Worm (Caenorhabditis elegans) whole organism, L1 larva: ENCODE results near the gene mlt-10.
"Not testable (repeated sequence)": the region's sequence is repeated elsewhere in the genome, so short reads cannot be mapped to it uniquely, and the experiment has no call there.

Experiments used
- C34B4.2 ChIP-seq: sonication (generic microtip); optimal IDR thresholded peaks from 2 replicates; lab custom pipeline; 2017; ENCODE audit warnings: mild to moderate bottlenecking, missing genetic modification characterization, missing compliant biosample characterization
- Y116A8C.19 ChIP-seq: sonication (generic microtip); optimal IDR thresholded peaks from 2 replicates; lab custom pipeline; 2016; ENCODE audit warnings: missing compliant biosample characterization, missing genetic modification characterization, borderline replicate concordance
- alr-1 ChIP-seq: fragments of 200-800 bp; sonication (Bioruptor generic); optimal IDR thresholded peaks from 2 replicates; lab custom pipeline; 2018; ENCODE audit warnings: borderline replicate concordance, mild to moderate bottlenecking, missing genetic modification characterization, missing compliant biosample characterization
- ceh-8 ChIP-seq: fragments of 200-800 bp; sonication (Bioruptor generic); optimal IDR thresholded peaks from 2 replicates; lab custom pipeline; 2018; ENCODE audit warnings: mild to moderate bottlenecking, missing genetic modification characterization, moderate library complexity, missing compliant biosample characterization
- ceh-88 ChIP-seq: fragments of 200-800 bp; sonication (Bioruptor generic); IDR thresholded peaks from 2 replicates; pipeline ENCODE4 v1.3.6; 2022; ENCODE audit warnings: missing genetic modification characterization, missing compliant biosample characterization
- dpl-1 ChIP-seq, 3 experiments: fragments of 150-350 bp in 2 of 3; sonication (generic microtip) in 1 of 3; optimal IDR thresholded peaks; 2 replicates each; lab custom pipeline; 2014 to 2017; ENCODE audit warnings: missing biosample characterization in 3 of 3, missing genetic modification characterization in 3 of 3, missing genetic modification reagents in 3 of 3
- dsc-1 ChIP-seq: sonication (generic microtip); optimal IDR thresholded peaks from 2 replicates; lab custom pipeline; 2016; ENCODE audit warnings: mild to moderate bottlenecking, missing genetic modification characterization, missing compliant biosample characterization
- efl-1 ChIP-seq, 4 experiments: fragments of 150-350 bp; optimal IDR thresholded peaks in 3 of 4; peaks in 1 of 4; 1 replicate in 1 of 4; 2 replicates in 3 of 4; lab custom pipeline; 2014; ENCODE audit warnings: missing biosample characterization in 2 of 4, missing genetic modification characterization in 2 of 4, missing genetic modification reagents in 2 of 4
- efl-3 ChIP-seq: fragments of 200-800 bp; sonication (Bioruptor generic); optimal IDR thresholded peaks from 2 replicates; lab custom pipeline; 2018; ENCODE audit warnings: mild to moderate bottlenecking, missing genetic modification characterization, missing compliant biosample characterization
- egl-13 ChIP-seq: sonication (generic microtip); optimal IDR thresholded peaks from 2 replicates; lab custom pipeline; 2016; ENCODE audit warnings: missing genotype, missing genetic modification reagents, missing genetic modification characterization, missing compliant biosample characterization
- egl-27 ChIP-seq, 2 experiments: fragments of 150-350 bp in 1 of 2; sonication (generic microtip); optimal IDR thresholded peaks; 3 replicates each; lab custom pipeline; 2017 to 2018; ENCODE audit warnings: missing biosample characterization in 2 of 2, missing genetic modification characterization in 2 of 2, missing genetic modification reagents in 2 of 2
- elt-3 ChIP-seq, 6 experiments: fragments of 150-350 bp in 1 of 6; sonication (generic microtip); optimal IDR thresholded peaks; 2 replicates each; lab custom pipeline; 2017 to 2018; ENCODE audit warnings: missing biosample characterization in 6 of 6, missing genetic modification characterization in 6 of 6, inconsistent platforms in 1 of 6
- ets-5 ChIP-seq: fragments of 200-800 bp; sonication (Bioruptor generic); IDR thresholded peaks from 2 replicates; pipeline ENCODE4 v1.3.6; 2022; ENCODE audit warnings: missing genetic modification characterization, missing compliant biosample characterization
- fkh-8 ChIP-seq: sonication (generic microtip); optimal IDR thresholded peaks from 2 replicates; lab custom pipeline; 2016; ENCODE audit warnings: mild to moderate bottlenecking, missing genetic modification characterization, missing compliant biosample characterization
- fos-1 ChIP-seq: fragments of 150-350 bp; optimal IDR thresholded peaks from 2 replicates; lab custom pipeline; 2014; ENCODE audit warnings: missing biosample characterization, missing genetic modification characterization
- hlh-17 ChIP-seq: fragments of 200-800 bp; sonication (Bioruptor generic); optimal IDR thresholded peaks from 2 replicates; lab custom pipeline; 2018; ENCODE audit warnings: missing genetic modification characterization, mild to moderate bottlenecking, missing compliant biosample characterization, moderate library complexity, borderline replicate concordance
- hlh-4 ChIP-seq: sonication (generic microtip); optimal IDR thresholded peaks from 2 replicates; lab custom pipeline; 2016; ENCODE audit warnings: mild to moderate bottlenecking, missing genetic modification characterization, missing compliant biosample characterization
- jun-1 ChIP-seq: fragments of 150-350 bp; optimal IDR thresholded peaks from 2 replicates; lab custom pipeline; 2014; ENCODE audit warnings: missing biosample characterization, missing genetic modification reagents, missing genetic modification characterization
- lin-13 ChIP-seq: fragments of 150-350 bp; optimal IDR thresholded peaks from 2 replicates; lab custom pipeline; 2014; ENCODE audit warnings: missing biosample characterization, missing genetic modification reagents, missing genetic modification characterization
- lin-14 ChIP-seq: fragments of 200-800 bp; sonication (Bioruptor generic); optimal IDR thresholded peaks from 2 replicates; lab custom pipeline; 2018; ENCODE audit warnings: mild to moderate bottlenecking, missing genetic modification characterization, moderate library complexity, missing compliant biosample characterization
- lin-35 ChIP-seq, 2 experiments: fragments of 150-350 bp; optimal IDR thresholded peaks; 2 replicates each; lab custom pipeline; 2014; ENCODE audit warnings: missing biosample characterization in 2 of 2, missing genetic modification characterization in 2 of 2, missing genetic modification reagents in 2 of 2
- lir-3 ChIP-seq: sonication (generic microtip); optimal IDR thresholded peaks from 2 replicates; lab custom pipeline; 2016; ENCODE audit warnings: mild to moderate bottlenecking, missing genetic modification characterization, moderate library complexity, missing compliant biosample characterization; ENCODE audit not compliant: poor library complexity
- nhr-11 ChIP-seq: fragments of 150-350 bp; optimal IDR thresholded peaks from 2 replicates; lab custom pipeline; 2014; ENCODE audit warnings: missing biosample characterization, missing genetic modification characterization
- nhr-20 ChIP-seq: sonication (generic microtip); optimal IDR thresholded peaks from 2 replicates; lab custom pipeline; 2016; ENCODE audit warnings: mild to moderate bottlenecking, missing genetic modification characterization, missing compliant biosample characterization
- nhr-237 ChIP-seq: fragments of 150-350 bp; optimal IDR thresholded peaks from 2 replicates; lab custom pipeline; 2014; ENCODE audit warnings: missing biosample characterization, missing genetic modification characterization
- nhr-47 ChIP-seq: sonication (generic microtip); optimal IDR thresholded peaks from 2 replicates; lab custom pipeline; 2016; ENCODE audit warnings: mild to moderate bottlenecking, missing genetic modification characterization, moderate library complexity, missing compliant biosample characterization
- nhr-76 ChIP-seq: sonication (generic microtip); optimal IDR thresholded peaks from 2 replicates; lab custom pipeline; 2017; ENCODE audit warnings: missing biosample characterization, missing genetic modification characterization
- nhr-77 ChIP-seq: fragments of 150-350 bp; optimal IDR thresholded peaks from 2 replicates; lab custom pipeline; 2014; ENCODE audit warnings: missing biosample characterization, missing genetic modification characterization
- nhr-85 ChIP-seq: sonication (generic microtip); peaks from one replicate; lab custom pipeline; 2016; ENCODE audit warnings: missing genetic modification characterization, inconsistent platforms, missing compliant biosample characterization
- pqm-1 ChIP-seq: sonication (generic microtip); optimal IDR thresholded peaks from 3 replicates; lab custom pipeline; 2017; ENCODE audit warnings: missing biosample characterization, missing genetic modification characterization
- sup-37 ChIP-seq: fragments of 200-800 bp; sonication (Bioruptor generic); optimal IDR thresholded peaks from 2 replicates; lab custom pipeline; 2018; ENCODE audit warnings: mild to moderate bottlenecking, missing genetic modification characterization, missing compliant biosample characterization
- swsn-7 ChIP-seq: sonication (generic microtip); optimal IDR thresholded peaks from 2 replicates; lab custom pipeline; 2016; ENCODE audit warnings: missing genetic modification characterization, missing compliant biosample characterization
- tbx-2 ChIP-seq: sonication (generic microtip); optimal IDR thresholded peaks from 2 replicates; lab custom pipeline; 2016; ENCODE audit warnings: missing genetic modification characterization, missing compliant biosample characterization
- tlp-1 ChIP-seq: fragments of 150-350 bp; optimal IDR thresholded peaks from 2 replicates; lab custom pipeline; 2014; ENCODE audit warnings: missing biosample characterization, missing genetic modification characterization
- unc-86 ChIP-seq: sonication (generic microtip); optimal IDR thresholded peaks from 2 replicates; lab custom pipeline; 2016; ENCODE audit warnings: missing genetic modification characterization, missing compliant biosample characterization
- unc-98 ChIP-seq: fragments of 200-800 bp; sonication (Bioruptor generic); IDR thresholded peaks from 2 replicates; pipeline ENCODE4 v1.3.6; 2022; ENCODE audit warnings: missing genetic modification characterization, missing compliant biosample characterization
- vab-15 ChIP-seq: sonication (generic microtip); optimal IDR thresholded peaks from 2 replicates; lab custom pipeline; 2017; ENCODE audit warnings: missing genotype, mild to moderate bottlenecking, missing genetic modification characterization, missing compliant biosample characterization
- zip-4 ChIP-seq: fragments of 200-800 bp; sonication (Bioruptor generic); optimal IDR thresholded peaks from 2 replicates; lab custom pipeline; 2018; ENCODE audit warnings: mild to moderate bottlenecking, missing genetic modification characterization, moderate library complexity, missing compliant biosample characterization
- ztf-4 ChIP-seq: fragments of 150-350 bp; optimal IDR thresholded peaks from 2 replicates; lab custom pipeline; 2014; ENCODE audit warnings: missing biosample characterization, missing genetic modification characterization

Gene mlt-10

DNA sequence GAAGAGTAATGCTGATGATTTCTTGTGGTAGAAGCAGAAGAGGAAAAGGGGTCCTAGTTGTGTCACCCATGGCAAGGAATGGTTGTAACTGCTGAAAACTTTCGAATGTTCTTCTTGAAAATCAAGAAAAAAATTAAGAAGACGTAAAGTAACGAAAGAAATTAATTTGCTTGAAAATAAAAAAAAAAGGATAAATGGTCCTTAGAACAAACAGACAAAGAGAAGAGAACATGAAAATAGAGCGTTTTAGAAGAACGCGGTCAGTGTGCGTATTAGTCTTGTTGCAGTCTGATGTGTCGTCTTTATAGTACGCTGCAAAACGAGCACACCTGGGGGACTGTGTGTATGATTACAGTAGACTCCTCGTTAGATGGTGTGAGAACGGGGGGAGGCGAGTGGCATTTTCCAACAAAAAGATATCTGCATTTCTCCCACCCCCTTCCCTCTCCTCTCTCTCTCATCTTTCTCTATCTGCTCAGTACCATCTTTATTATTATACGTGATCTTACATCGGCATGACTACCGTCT, 37.9 kb downstream of the mlt-10 start, which contains the start of the genes W08F4.12 and W08F4.13:
Gene W08F4.12 (minus strand): TSS at position 101 of the 528 bp plus-strand sequence.
Gene W08F4.13 (plus strand): TSS at position 478 of the 528 bp plus-strand sequence.
- TF ChIP-seq tlp-1 (no peak), lin-13 (GFP tag; lab: Kevin White, UChicago) (no peak), alr-1 (tag; lab: Kevin White, UChicago) (no peak), nhr-77 (no peak), nhr-85 (tag; lab: Kevin White, UChicago) (no peak), sup-37 (no peak), unc-98 (GFP tag; lab: Robert Waterston, UW) (no peak), egl-27 (tag; optimal IDR thresholded peaks at IDR 0.05; lab: Kevin White, UChicago) (no peak), ceh-88 (GFP tag; lab: Robert Waterston, UW) (no peak), fos-1 (no peak), jun-1 (tag; lab: Kevin White, UChicago) (no peak), hlh-4 (tag; lab: Kevin White, UChicago) (no peak), efl-3 (GFP tag; lab: Kevin White, UChicago) (no peak), nhr-11 (no peak)

DNA sequence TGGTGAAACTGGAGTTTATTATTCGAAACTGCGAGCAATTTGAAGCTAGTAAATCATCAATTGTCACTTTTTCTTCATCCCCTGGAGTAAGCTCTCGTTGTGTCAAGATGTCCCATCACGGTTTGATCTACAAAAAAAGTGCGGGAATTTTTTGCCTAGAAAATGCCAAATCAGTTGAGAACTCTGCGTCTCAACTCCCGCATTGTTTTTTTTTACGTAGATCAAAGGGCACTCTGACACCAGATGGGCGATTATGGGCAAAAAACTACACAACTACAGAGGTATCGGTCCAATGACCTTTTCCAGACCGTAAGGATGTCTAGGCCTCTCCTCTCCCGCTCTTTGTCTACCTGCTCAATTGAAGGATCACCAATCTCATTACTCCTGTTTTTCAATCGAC, 41.0 kb downstream of the mlt-10 start, which contains the start of gene fbxb-34:
Gene fbxb-34 (plus strand): TSS at position 301 of the 400 bp plus-strand sequence.
- TF ChIP-seq jun-1 (tag; lab: Kevin White, UChicago): no peak
- no peak for TF ChIP-seq unc-98 (GFP tag; lab: Robert Waterston, UW)
- TF ChIP-seq ztf-4 (tag; lab: Kevin White, UChicago): no peak

DNA sequence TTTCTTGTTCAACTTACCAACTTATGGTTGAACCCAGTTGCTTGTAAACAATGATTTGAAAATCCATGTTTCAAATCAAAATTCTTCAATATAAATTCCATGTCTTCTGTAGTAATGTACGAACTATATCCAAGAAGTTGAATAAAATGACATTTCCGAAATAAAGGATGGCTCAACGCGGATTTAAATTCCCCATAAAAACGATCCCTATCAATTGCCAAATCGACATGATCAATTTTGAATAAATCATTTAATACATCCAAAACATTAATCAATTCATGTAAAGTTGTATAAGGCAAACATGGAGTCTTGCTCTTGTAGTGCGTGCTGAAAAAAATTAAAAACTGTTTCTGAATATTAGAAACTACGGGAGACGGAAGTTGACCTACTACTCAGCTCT, 44.6 kb downstream of the mlt-10 start, which contains the start of gene W08F4.10:
Gene W08F4.10 (minus strand): TSS at position 101 of the 400 bp plus-strand sequence.
- TF ChIP-seq efl-1 (optimal IDR thresholded peaks at IDR 0.05; lab: Kevin White, UChicago) (no peak), efl-1 (GFP tag; optimal IDR thresholded peaks at IDR 0.05 in 1 of 2; lab: Kevin White, UChicago) (peak in 1 of 2 experiments; percentile 13), hlh-17 (no peak)

DNA sequence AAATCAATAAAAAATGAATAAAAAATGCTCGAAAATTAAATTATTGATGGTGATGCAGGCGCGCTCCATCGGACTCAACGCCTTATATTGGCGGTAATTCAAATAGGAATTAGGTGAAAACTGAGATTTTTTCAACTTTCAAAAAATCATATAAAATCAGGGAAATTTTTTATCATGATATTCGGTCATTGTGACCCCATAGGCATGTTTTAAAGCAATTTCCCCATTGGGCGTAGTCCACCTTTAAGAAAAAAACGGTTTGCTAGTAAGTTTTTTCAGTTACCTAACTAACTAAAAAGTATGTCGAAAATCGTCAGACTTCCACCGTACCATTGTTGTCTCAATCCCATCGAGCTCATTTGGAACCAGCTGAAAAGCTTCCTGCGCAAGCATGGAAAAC, 46.7 kb downstream of the mlt-10 start, which contains the start of gene W08F4.1:
Gene W08F4.1 (plus strand): TSS at position 301 of the 400 bp plus-strand sequence.
- not testable (repeated sequence) for TF ChIP-seq ets-5; pqm-1 (tag; lab: Kevin White, UChicago); zip-4 (GFP tag; lab: Kevin White, UChicago)
- TF ChIP-seq, all 84 proteins: peak for 0; not testable (repeated sequence) for 84

DNA sequence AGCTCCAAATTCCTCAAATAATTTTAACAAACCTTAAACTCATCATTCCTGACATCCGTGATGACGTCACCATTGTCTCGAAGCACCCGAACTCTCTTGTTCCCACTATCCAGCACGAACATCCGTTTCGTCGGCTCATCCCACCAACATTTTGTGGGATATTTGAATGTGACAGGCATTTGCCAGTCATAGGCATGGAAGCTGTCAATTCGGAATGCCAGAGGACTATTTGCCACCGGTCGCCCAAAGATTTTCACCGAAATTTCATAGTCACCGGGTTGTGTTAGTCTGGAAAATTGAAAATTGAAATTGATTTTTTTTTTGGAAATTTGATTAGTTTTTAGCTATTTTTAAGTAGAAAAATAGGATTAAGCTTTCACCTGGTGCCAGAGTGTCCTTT, 50.2 kb downstream of the mlt-10 start:
- no peak for TF ChIP-seq nhr-237
- no peak for TF ChIP-seq efl-1 (optimal IDR thresholded peaks at IDR 0.05; lab: Kevin White, UChicago)
- peak in 1 of 2 experiments; percentile 49 for TF ChIP-seq efl-1 (GFP tag; optimal IDR thresholded peaks at IDR 0.05 in 1 of 2; lab: Kevin White, UChicago)

DNA sequence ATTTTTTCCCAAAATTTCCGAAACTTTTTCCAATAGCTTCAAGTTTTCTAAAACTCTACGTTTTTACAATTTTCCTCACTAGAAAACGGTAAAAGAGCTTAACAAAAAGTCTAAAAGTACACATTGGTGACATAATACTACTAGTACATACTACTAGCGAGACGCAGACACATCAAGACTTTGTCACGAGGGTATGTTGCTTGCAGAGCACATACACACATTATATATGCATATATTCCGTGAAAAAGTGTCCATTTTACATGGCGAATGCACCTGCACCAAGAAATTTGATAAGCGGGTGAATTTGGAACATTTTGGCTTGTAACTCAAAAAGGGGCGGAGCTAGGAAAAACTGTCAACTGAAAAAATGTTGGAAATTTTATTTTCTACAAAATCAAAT, 54.8 kb downstream of the mlt-10 start:
- no peak for TF ChIP-seq jun-1 (tag; lab: Kevin White, UChicago)
- peak; percentile 91 for TF ChIP-seq unc-86 (tag; lab: Kevin White, UChicago)
- TF ChIP-seq lir-3 (tag; lab: Kevin White, UChicago): peak; percentile 31
- no peak for TF ChIP-seq Y116A8C.19 (tag; lab: Kevin White, UChicago)
- no peak for TF ChIP-seq tlp-1
- peak; percentile 30 for TF ChIP-seq tbx-2 (tag; lab: Kevin White, UChicago)
- peak; percentile 60 for TF ChIP-seq nhr-47 (tag; lab: Kevin White, UChicago)
- TF ChIP-seq egl-13 (tag; lab: Kevin White, UChicago): peak; percentile 35
- TF ChIP-seq fkh-8: peak; percentile 78
- TF ChIP-seq ceh-8: no peak
- peak; percentile 4 for TF ChIP-seq dsc-1
- peak; percentile 38 for TF ChIP-seq lin-13 (GFP tag; lab: Kevin White, UChicago)
- peak; percentile 26 to 51 for TF ChIP-seq lin-35 (GFP tag; optimal IDR thresholded peaks at IDR 0.05; lab: Kevin White, UChicago)
- peak in 2 of 3 experiments; percentile 0 to 52 for TF ChIP-seq dpl-1 (GFP tag; optimal IDR thresholded peaks at IDR 0.05; lab: Kevin White, UChicago)
- TF ChIP-seq C34B4.2 (tag; lab: Kevin White, UChicago): no peak
- TF ChIP-seq efl-1 (optimal IDR thresholded peaks at IDR 0.05; lab: Kevin White, UChicago): peak; percentile 53 to 57
- peak; percentile 39 to 93 for TF ChIP-seq efl-1 (GFP tag; optimal IDR thresholded peaks at IDR 0.05 in 1 of 2; lab: Kevin White, UChicago)
- peak; percentile 29 for TF ChIP-seq nhr-20
- no peak for TF ChIP-seq elt-3 (tag; optimal IDR thresholded peaks at IDR 0.05; lab: Kevin White, UChicago)
- TF ChIP-seq hlh-17: no peak
- TF ChIP-seq nhr-76 (tag; lab: Kevin White, UChicago): no peak
- TF ChIP-seq lin-14 (GFP tag; lab: Kevin White, UChicago): peak; percentile 71
- TF ChIP-seq swsn-7 (tag; lab: Kevin White, UChicago): peak; percentile 49
- TF ChIP-seq vab-15 (tag; lab: Kevin White, UChicago): no peak
